Fruit fly (Drosophila melanogaster): ENCODE data around the gene CG2258.

The CG2258 gene

DNA sequence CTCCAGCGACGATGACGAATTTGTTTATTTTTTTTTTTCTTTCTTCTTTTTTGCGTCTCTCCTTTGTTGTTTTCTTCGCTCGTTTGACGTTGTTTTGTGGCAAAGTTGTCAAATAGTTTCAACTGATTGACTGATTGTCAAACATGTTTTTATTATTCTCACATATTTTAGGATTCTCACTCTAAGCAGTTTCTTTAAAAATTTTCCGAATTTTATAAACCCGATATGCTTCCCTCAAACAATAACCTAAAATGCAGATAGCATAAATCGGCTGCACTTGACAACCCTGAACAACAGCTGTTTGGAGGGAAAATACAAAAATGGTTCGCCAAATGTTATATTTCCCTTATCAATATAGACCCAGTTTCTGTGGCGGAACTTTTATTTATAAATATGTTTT, 41.6 kb upstream of the CG2258 start, which contains the start of gene CG17982 (continued):
- TF ChIP-seq mirr (GFP tag; optimal IDR thresholded peaks at IDR 0.05) (peak; percentile 75), sim (GFP tag; IDR thresholded peaks at IDR 0.05) (no peak), ase (GFP tag; IDR thresholded peaks at IDR 0.05) (peak; percentile 68; the same call in 2 of the 3 replicates), Ravus (GFP tag; IDR thresholded peaks at IDR 0.05) (peak; percentile 47; the same call in 1 of the 2 replicates), lbe (GFP tag; optimal IDR thresholded peaks at IDR 0.05) (peak; percentile 88), CG8924 (tag; optimal IDR thresholded peaks at IDR 0.05) (peak; percentile 87), al (GFP tag; IDR thresholded peaks at IDR 0.05) (peak; percentile 71), fd64A (GFP tag; optimal IDR thresholded peaks at IDR 0.05) (peak; percentile 45), Ets97D (GFP tag; optimal IDR thresholded peaks at IDR 0.05) (peak; percentile 81), peb (GFP tag; IDR thresholded peaks at IDR 0.05) (no peak), dpn (GFP tag; optimal IDR thresholded peaks at IDR 0.05) (peak; percentile 80 to 83), trh (GFP tag; optimal IDR thresholded peaks at IDR 0.05) (peak; percentile 42), ab (GFP tag; optimal IDR thresholded peaks at IDR 0.05) (peak; percentile 18), dm (GFP tag; optimal IDR thresholded peaks at IDR 0.05) (peak; percentile 61), row (GFP tag; IDR thresholded peaks at IDR 0.05) (peak; percentile 90), CG5180 (GFP tag; optimal IDR thresholded peaks at IDR 0.05) (peak; percentile 46), CG42726 (GFP tag; IDR thresholded peaks at IDR 0.05; ENCODE audit: partially characterized antibody) (no peak), CG13424 (tag; optimal IDR thresholded peaks at IDR 0.05) (peak; percentile 89), CG8478 (optimal IDR thresholded peaks at IDR 0.05) (no peak), BtbVII (GFP tag; optimal IDR thresholded peaks at IDR 0.05) (peak; percentile 82), oc (tag; optimal IDR thresholded peaks at IDR 0.05) (no peak), Awh (GFP tag; IDR thresholded peaks at IDR 0.05) (peak; percentile 53; the same call in 1 of the 2 replicates), tup (GFP tag; optimal IDR thresholded peaks at IDR 0.05) (peak; percentile 68), CG6689 (GFP tag; IDR thresholded peaks at IDR 0.05) (peak; percentile 87), CG15011 (GFP tag; optimal IDR thresholded peaks at IDR 0.05) (no peak), Atf-2 (GFP tag; optimal IDR thresholded peaks at IDR 0.05) (peak; percentile 72), wor (GFP tag; IDR thresholded peaks at IDR 0.05) (peak; percentile 46), CG2120 (GFP tag; optimal IDR thresholded peaks at IDR 0.05) (peak; percentile 98), fd102C (GFP tag; optimal IDR thresholded peaks at IDR 0.05) (no peak), jigr1 (GFP tag; IDR thresholded peaks at IDR 0.05) (peak; percentile 37; the same call in 2 of the 3 replicates), CG31224 (GFP tag; IDR thresholded peaks at IDR 0.05) (peak; percentile 65), CG12236 (GFP tag; optimal IDR thresholded peaks at IDR 0.05) (peak; percentile 53), CG9727 (GFP tag; optimal IDR thresholded peaks at IDR 0.05) (peak; percentile 79), CG14710 (tag; optimal IDR thresholded peaks at IDR 0.05) (peak; percentile 83), emc (GFP tag; optimal IDR thresholded peaks at IDR 0.05) (peak; percentile 51), pum (GFP tag; optimal IDR thresholded peaks at IDR 0.05) (peak; percentile 81), CG12659 (GFP tag; optimal IDR thresholded peaks at IDR 0.05) (peak; percentile 87), CG18619 (GFP tag; optimal IDR thresholded peaks at IDR 0.05) (peak; percentile 77), CG15073 (GFP tag; optimal IDR thresholded peaks at IDR 0.05) (peak; percentile 31), phol (tag; optimal IDR thresholded peaks at IDR 0.05) (peak; percentile 86), CG6813 (GFP tag; optimal IDR thresholded peaks at IDR 0.05) (peak; percentile 75), MBD-R2 (GFP tag; IDR thresholded peaks at IDR 0.05) (peak; percentile 80), CG2889 (GFP tag; IDR thresholded peaks at IDR 0.05) (peak; percentile 67; the same call in 2 of the 3 replicates), tin (GFP tag; optimal IDR thresholded peaks at IDR 0.05) (peak; percentile 84), Dip3 (GFP tag; optimal IDR thresholded peaks at IDR 0.05) (peak; percentile 84), disco-r (GFP tag; optimal IDR thresholded peaks at IDR 0.05) (peak; percentile 64), CG9797 (GFP tag; optimal IDR thresholded peaks at IDR 0.05) (no peak), Hmx (GFP tag; optimal IDR thresholded peaks at IDR 0.05) (peak; percentile 53), CG14965 (GFP tag; optimal IDR thresholded peaks at IDR 0.05; ENCODE audit: borderline replicate concordance) (no peak), CG3281 (GFP tag; optimal IDR thresholded peaks at IDR 0.05) (peak; percentile 82), CG15601 (tag; optimal IDR thresholded peaks at IDR 0.05) (peak; percentile 82), H2.0 (GFP tag; IDR thresholded peaks at IDR 0.05) (peak; percentile 79)

Measured in whole organism, embryonic.